Worm (Caenorhabditis elegans) whole organism, mixed stage, embryonic: ENCODE results near the gene F13B12.7.

Experiments used
- M03D4.4 ChIP-seq: sonication (generic microtip); optimal IDR thresholded peaks from 2 replicates; lab custom pipeline; 2017; ENCODE audit warnings: mild to moderate bottlenecking, missing genetic modification characterization, missing compliant biosample characterization
- bed-3 ChIP-seq: fragments of 200-800 bp; sonication (Bioruptor generic); optimal IDR thresholded peaks from 3 replicates; lab custom pipeline; 2018; ENCODE audit warnings: mild to moderate bottlenecking, missing genetic modification characterization, moderate library complexity, missing compliant biosample characterization
- blmp-1 ChIP-seq: fragments of 150-350 bp; optimal IDR thresholded peaks from 2 replicates; lab custom pipeline; 2014; ENCODE audit warnings: missing biosample characterization, missing genetic modification characterization
- ceh-39 ChIP-seq: fragments of 150-350 bp; optimal IDR thresholded peaks from 2 replicates; lab custom pipeline; 2014; ENCODE audit warnings: missing biosample characterization, missing genetic modification characterization
- ceh-43 ChIP-seq: fragments of 200-800 bp; sonication (Bioruptor generic); optimal IDR thresholded peaks from 2 replicates; lab custom pipeline; 2018; ENCODE audit warnings: mild to moderate bottlenecking, missing genetic modification characterization, moderate library complexity, missing compliant biosample characterization
- ceh-83 ChIP-seq: fragments of 200-800 bp; sonication (Bioruptor generic); optimal IDR thresholded peaks from 2 replicates; lab custom pipeline; 2018; ENCODE audit warnings: mild to moderate bottlenecking, missing genetic modification characterization, missing compliant biosample characterization
- ces-1 ChIP-seq: fragments of 150-350 bp; optimal IDR thresholded peaks from 2 replicates; lab custom pipeline; 2014; ENCODE audit warnings: missing biosample characterization, missing genetic modification reagents, missing genetic modification characterization
- cnd-1 ChIP-seq: fragments of 200-800 bp; sonication (Bioruptor generic); optimal IDR thresholded peaks from 2 replicates; lab custom pipeline; 2018; ENCODE audit warnings: mild to moderate bottlenecking, missing genetic modification characterization, missing compliant biosample characterization
- drap-1 ChIP-seq: fragments of 200-800 bp; sonication (Bioruptor generic); optimal IDR thresholded peaks from 3 replicates; lab custom pipeline; 2018; ENCODE audit warnings: mild to moderate bottlenecking, missing genetic modification characterization, missing compliant biosample characterization
- elt-1 ChIP-seq: sonication (generic microtip); optimal IDR thresholded peaks from 2 replicates; lab custom pipeline; 2017; ENCODE audit warnings: missing genetic modification characterization, mild to moderate bottlenecking, missing compliant biosample characterization, antibody characterized with exemption, moderate library complexity, borderline replicate concordance; ENCODE audit not compliant: insufficient read depth
- elt-3 ChIP-seq: fragments of 150-350 bp; optimal IDR thresholded peaks from 2 replicates; lab custom pipeline; 2014; ENCODE audit warnings: missing biosample characterization, missing genetic modification characterization
- flh-1 ChIP-seq: fragments of 200-800 bp; sonication (Bioruptor generic); optimal IDR thresholded peaks from 2 replicates; lab custom pipeline; 2018; ENCODE audit warnings: mild to moderate bottlenecking, missing genetic modification characterization, moderate library complexity, missing compliant biosample characterization
- ham-2 ChIP-seq: fragments of 200-800 bp; sonication (Bioruptor generic); optimal IDR thresholded peaks from 2 replicates; lab custom pipeline; 2018; ENCODE audit warnings: mild to moderate bottlenecking, missing genetic modification characterization, missing compliant biosample characterization
- hlh-1 ChIP-seq: fragments of 150-350 bp; optimal IDR thresholded peaks from 2 replicates; lab custom pipeline; 2014; ENCODE audit warnings: missing biosample characterization, missing genetic modification reagents, missing genetic modification characterization
- lin-13 ChIP-seq: fragments of 150-350 bp; optimal IDR thresholded peaks from 2 replicates; lab custom pipeline; 2014; ENCODE audit warnings: missing biosample characterization, missing genetic modification characterization
- lsy-2 ChIP-seq: fragments of 150-350 bp; optimal IDR thresholded peaks from 2 replicates; lab custom pipeline; 2014; ENCODE audit warnings: missing biosample characterization, missing genetic modification characterization
- mab-5 ChIP-seq: fragments of 150-350 bp; optimal IDR thresholded peaks from 2 replicates; lab custom pipeline; 2014; ENCODE audit warnings: missing biosample characterization, missing genetic modification characterization
- mep-1 ChIP-seq: fragments of 150-350 bp; optimal IDR thresholded peaks from 2 replicates; lab custom pipeline; 2017; ENCODE audit warnings: missing biosample characterization, missing genetic modification reagents, missing genetic modification characterization, inconsistent platforms
- mls-2 ChIP-seq: sonication (generic microtip); optimal IDR thresholded peaks from 2 replicates; lab custom pipeline; 2016; ENCODE audit warnings: mild to moderate bottlenecking, missing genetic modification characterization, moderate library complexity, missing compliant biosample characterization
- nhr-12 ChIP-seq: fragments of 150-350 bp; optimal IDR thresholded peaks from 2 replicates; lab custom pipeline; 2014; ENCODE audit warnings: missing biosample characterization, missing genetic modification characterization
- nhr-2 ChIP-seq: fragments of 150-350 bp; optimal IDR thresholded peaks from 2 replicates; lab custom pipeline; 2014; ENCODE audit warnings: missing biosample characterization, missing genetic modification characterization
- nhr-237 ChIP-seq: fragments of 150-350 bp; optimal IDR thresholded peaks from 2 replicates; lab custom pipeline; 2014; ENCODE audit warnings: missing biosample characterization, missing genetic modification characterization
- pha-4 ChIP-seq: fragments of 150-350 bp; optimal IDR thresholded peaks from 2 replicates; lab custom pipeline; 2018; ENCODE audit warnings: missing biosample characterization, missing genetic modification reagents, missing genetic modification characterization
- sem-2 ChIP-seq: fragments of 200-800 bp; sonication (Bioruptor generic); optimal IDR thresholded peaks from 2 replicates; lab custom pipeline; 2018; ENCODE audit warnings: mild to moderate bottlenecking, missing genetic modification characterization, missing compliant biosample characterization
- snpc-4 ChIP-seq: fragments of 150-350 bp; optimal IDR thresholded peaks from 2 replicates; lab custom pipeline; 2014; ENCODE audit warnings: missing biosample characterization, missing genetic modification characterization
- tbx-8 ChIP-seq: fragments of 200-800 bp; sonication (Bioruptor generic); optimal IDR thresholded peaks from 2 replicates; lab custom pipeline; 2018; ENCODE audit warnings: mild to moderate bottlenecking, missing genetic modification characterization, moderate library complexity, missing compliant biosample characterization
- unc-120 ChIP-seq: sonication (generic microtip); optimal IDR thresholded peaks from 2 replicates; lab custom pipeline; 2017; ENCODE audit warnings: missing genetic modification characterization, missing compliant biosample characterization; ENCODE audit not compliant: poor library complexity, severe bottlenecking
- unc-39 ChIP-seq: fragments of 150-350 bp; optimal IDR thresholded peaks from 2 replicates; lab custom pipeline; 2014; ENCODE audit warnings: missing biosample characterization, missing genetic modification characterization
- unc-62 ChIP-seq: fragments of 150-350 bp; optimal IDR thresholded peaks from 2 replicates; lab custom pipeline; 2014; ENCODE audit warnings: missing biosample characterization, missing genetic modification reagents, missing genetic modification characterization
- zip-8 ChIP-seq: fragments of 150-350 bp; optimal IDR thresholded peaks from 2 replicates; lab custom pipeline; 2014; ENCODE audit warnings: missing biosample characterization, missing genetic modification characterization
- ztf-11 ChIP-seq: fragments of 150-350 bp; optimal IDR thresholded peaks from 2 replicates; lab custom pipeline; 2014; ENCODE audit warnings: missing biosample characterization, missing genetic modification characterization

The F13B12.7 gene

DNA sequence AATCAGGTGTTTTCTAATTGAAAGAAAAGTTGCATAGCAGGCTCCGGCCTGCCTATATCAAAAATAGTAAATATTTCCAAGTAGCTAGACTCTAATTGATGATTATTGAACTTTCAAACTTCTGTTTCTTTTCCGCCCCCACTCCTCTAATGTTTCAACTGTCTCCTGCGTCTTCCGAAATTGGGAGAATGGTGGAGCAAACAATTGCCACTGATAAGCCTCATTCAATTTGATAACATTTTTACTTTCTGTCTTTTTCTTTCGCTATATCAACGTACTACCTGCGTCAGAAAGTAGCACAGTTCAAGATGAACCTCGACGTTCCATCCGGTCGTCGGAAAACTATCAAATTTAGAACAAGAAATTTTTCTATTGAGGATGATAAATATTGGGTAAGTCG lies 4.7 kb upstream of the F13B12.7 start, which contains the start of gene F13B12.3:
TSS of gene F13B12.3 (plus strand) at position 223 of the 400 bp plus-strand sequence.
- TF ChIP-seq unc-62: no peak
- no peak for TF ChIP-seq lsy-2
- TF ChIP-seq mab-5 (tag; lab: Kevin White, UChicago): no peak
- TF ChIP-seq, all 35 proteins: peak for 0

DNA sequence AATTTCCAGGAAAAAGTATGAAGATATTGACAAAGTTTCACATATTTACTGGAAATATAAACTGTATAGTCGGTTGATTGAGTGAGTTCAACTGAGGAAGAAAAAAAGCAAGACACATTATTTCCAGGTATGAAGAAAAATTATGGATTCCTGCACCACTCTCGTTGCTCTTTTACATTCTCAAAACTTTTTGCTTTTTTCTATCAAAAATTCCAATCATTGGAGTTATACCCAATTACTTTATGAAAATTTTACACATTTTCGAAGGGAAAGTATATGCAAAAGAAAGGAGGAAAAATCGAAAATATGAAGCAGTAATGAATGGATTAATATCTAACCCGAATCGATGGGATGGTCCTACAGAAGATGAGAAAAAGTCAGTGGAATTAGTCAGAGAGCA lies 706 bp upstream of the F13B12.7 start:
- TF ChIP-seq bed-3 (GFP tag; lab: Kevin White, UChicago): no peak
- TF ChIP-seq nhr-2 (tag; lab: Kevin White, UChicago): no peak
- TF ChIP-seq, all 35 proteins: peak for 0

DNA sequence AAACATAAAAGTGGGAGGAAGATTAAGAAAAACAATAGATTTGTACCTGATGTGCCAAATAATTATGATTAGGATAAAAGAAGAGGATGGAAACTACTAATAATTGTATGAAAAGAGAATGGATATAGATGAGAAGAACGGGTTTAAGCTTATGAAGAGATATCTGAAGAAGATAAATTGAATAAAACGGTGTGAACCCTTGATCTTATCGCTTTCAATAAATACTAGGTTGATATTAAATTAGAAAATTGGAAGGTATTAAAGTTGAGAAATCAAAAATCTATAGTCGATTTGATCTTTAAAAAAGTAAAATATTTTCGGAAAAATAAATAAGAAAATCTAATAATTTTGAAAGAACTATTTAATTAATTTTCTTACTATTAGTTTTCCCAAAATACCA lies 6.2 kb downstream of the F13B12.7 start, which contains the start of gene F13B12.4:
TSS of gene F13B12.4 (minus strand) at position 101 of the 400 bp plus-strand sequence.
- TF ChIP-seq nhr-12 (tag; lab: Kevin White, UChicago): no peak
- TF ChIP-seq mls-2 (tag; lab: Kevin White, UChicago): no peak
- no peak for TF ChIP-seq ceh-39 (tag; lab: Kevin White, UChicago)
- TF ChIP-seq hlh-1 (tag; lab: Kevin White, UChicago): no peak
- no peak for TF ChIP-seq ham-2 (GFP tag; lab: Kevin White, UChicago)
- TF ChIP-seq lsy-2: no peak
- no peak for TF ChIP-seq mep-1 (tag; lab: Kevin White, UChicago)
- no peak for TF ChIP-seq nhr-2 (tag; lab: Kevin White, UChicago)
- TF ChIP-seq cnd-1 (tag; lab: Kevin White, UChicago): no peak
- TF ChIP-seq zip-8 (tag; lab: Kevin White, UChicago): no peak
- TF ChIP-seq M03D4.4 (tag; lab: Kevin White, UChicago): no peak
- TF ChIP-seq nhr-237 (tag; lab: Kevin White, UChicago): no peak
- no peak for TF ChIP-seq flh-1 (GFP tag; lab: Kevin White, UChicago)
- no peak for TF ChIP-seq elt-3
- TF ChIP-seq, all 35 proteins: peak for 0

DNA sequence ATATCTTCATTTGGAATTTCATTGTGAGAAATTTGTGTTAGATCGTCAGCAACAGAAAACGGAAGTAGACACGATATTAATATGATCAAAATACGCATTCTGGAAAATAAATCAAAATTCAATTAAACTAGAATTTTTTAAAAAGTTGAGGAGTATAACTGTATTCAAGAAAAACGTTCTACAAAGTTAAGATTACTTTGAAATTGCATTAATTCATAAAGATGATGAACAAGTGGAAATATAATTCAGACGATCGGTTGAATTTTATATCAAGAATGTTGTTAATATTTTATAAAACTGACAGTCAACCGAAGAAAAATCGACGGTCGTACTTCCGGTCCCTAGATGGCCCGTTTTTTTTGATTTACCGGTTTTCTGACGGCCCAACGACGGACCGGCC lies 9.4 kb downstream of the F13B12.7 start, which contains the start of gene F01D4.8:
TSS of gene F01D4.8 (minus strand) at position 101 of the 400 bp plus-strand sequence.
- TF ChIP-seq elt-3: no peak
- TF ChIP-seq ceh-39 (tag; lab: Kevin White, UChicago): no peak
- TF ChIP-seq unc-39 (tag; lab: Kevin White, UChicago): no peak
- no peak for TF ChIP-seq zip-8 (tag; lab: Kevin White, UChicago)
- TF ChIP-seq ceh-83 (GFP tag; lab: Kevin White, UChicago): no peak
- no peak for TF ChIP-seq unc-120 (tag; lab: Kevin White, UChicago)
- TF ChIP-seq mab-5 (tag; lab: Kevin White, UChicago): no peak
- TF ChIP-seq nhr-2 (tag; lab: Kevin White, UChicago): no peak
- TF ChIP-seq mep-1 (tag; lab: Kevin White, UChicago): no peak
- TF ChIP-seq snpc-4 (tag; lab: Kevin White, UChicago): no peak
- no peak for TF ChIP-seq ztf-11 (tag; lab: Kevin White, UChicago)
- TF ChIP-seq blmp-1 (tag; lab: Kevin White, UChicago): no peak
- TF ChIP-seq ceh-43 (GFP tag; lab: Kevin White, UChicago): no peak
- no peak for TF ChIP-seq lin-13
- no peak for TF ChIP-seq nhr-12 (tag; lab: Kevin White, UChicago)
- no peak for TF ChIP-seq ces-1 (GFP tag; lab: Kevin White, UChicago)
- no peak for TF ChIP-seq sem-2 (GFP tag; lab: Kevin White, UChicago)
- no peak for TF ChIP-seq elt-1 (tag; lab: Kevin White, UChicago)
- TF ChIP-seq, all 35 proteins: peak for 0

DNA sequence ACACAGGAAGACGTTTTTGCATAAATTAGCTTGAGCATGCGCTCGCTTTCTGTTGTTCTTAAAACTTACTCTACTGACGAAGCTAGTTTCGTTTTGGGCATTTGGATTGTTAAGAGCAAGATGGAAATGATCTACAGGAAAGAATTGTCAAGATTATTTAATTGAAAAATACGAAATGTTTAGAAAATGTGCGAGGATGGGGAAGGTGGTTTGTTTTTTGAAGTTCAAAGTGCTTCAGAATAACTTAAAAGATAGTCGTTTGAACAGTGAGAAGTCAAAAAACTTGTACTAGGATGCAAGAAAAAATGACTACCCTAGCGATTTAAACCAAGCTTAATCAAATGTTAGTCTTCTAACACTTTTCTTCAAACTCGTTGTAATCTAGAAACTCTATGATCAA lies 13.5 kb downstream of the F13B12.7 start, which contains the start of gene srb-17:
TSS of gene srb-17 (minus strand) at position 101 of the 400 bp plus-strand sequence.
- TF ChIP-seq ham-2 (GFP tag; lab: Kevin White, UChicago) (no peak), tbx-8 (GFP tag; lab: Kevin White, UChicago) (no peak), unc-62 (no peak), pha-4 (tag; lab: Kevin White, UChicago) (no peak), lsy-2 (no peak), ceh-83 (GFP tag; lab: Kevin White, UChicago) (no peak), mls-2 (tag; lab: Kevin White, UChicago) (no peak), M03D4.4 (tag; lab: Kevin White, UChicago) (no peak), snpc-4 (tag; lab: Kevin White, UChicago) (no peak), cnd-1 (tag; lab: Kevin White, UChicago) (no peak), hlh-1 (tag; lab: Kevin White, UChicago) (no peak), unc-39 (tag; lab: Kevin White, UChicago) (no peak), ztf-11 (tag; lab: Kevin White, UChicago) (no peak), drap-1 (GFP tag; lab: Kevin White, UChicago) (no peak), ceh-39 (tag; lab: Kevin White, UChicago) (no peak)
